Fruit fly (Drosophila melanogaster): Measurements from ENCODE around the gene Jhbp4.
A peak's percentile ranks its signal among the peaks of the same experiment; 100 is the strongest.

Gene Jhbp4

DNA sequence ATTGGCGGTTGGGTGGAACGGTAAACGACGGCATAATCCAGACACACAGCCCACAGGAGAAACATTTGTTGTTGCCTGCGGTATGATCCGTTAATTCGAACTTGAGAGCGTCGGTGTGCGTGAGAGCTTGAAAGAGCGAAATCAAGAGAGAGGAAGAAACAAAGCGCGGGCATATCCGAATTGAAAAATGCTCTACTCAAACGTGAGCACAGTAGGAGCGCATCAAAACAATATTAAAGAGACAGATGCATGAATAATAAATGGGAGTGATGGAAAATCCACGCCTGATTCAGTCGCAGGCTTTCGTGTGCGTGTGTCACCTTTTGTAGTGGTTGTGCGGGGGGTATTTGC, 8.0 kb downstream of the Jhbp4 start (continued):
- TF ChIP-seq CG10274 (GFP tag; optimal IDR thresholded peaks at IDR 0.05) (peak; percentile 88), CG13775 (GFP tag; optimal IDR thresholded peaks at IDR 0.05) (no peak), HLH3B (GFP tag; IDR thresholded peaks at IDR 0.05) (0 out of 2 replicates have a peak, but pooled peaks have one; percentile 18), Scr (GFP tag; IDR thresholded peaks at IDR 0.05; ENCODE audit: partially characterized antibody) (no peak), Myb (GFP tag; optimal IDR thresholded peaks at IDR 0.05) (peak; percentile 49), hkb (optimal IDR thresholded peaks at IDR 0.05) (no peak), hkb (GFP tag; IDR thresholded peaks at IDR 0.05) (0 out of 2 replicates have a peak, but pooled peaks have one; percentile 33), CG15269 (tag; optimal IDR thresholded peaks at IDR 0.05) (no peak), MBD-R2 (GFP tag; IDR thresholded peaks at IDR 0.05) (no peak), CG2199 (GFP tag; IDR thresholded peaks at IDR 0.05) (0 out of 3 replicates have a peak, but pooled peaks have one; percentile 44), Nf-YC (tag; optimal IDR thresholded peaks at IDR 0.05) (no peak), CG6689 (GFP tag; IDR thresholded peaks at IDR 0.05) (0 out of 2 replicates have a peak, but pooled peaks have one; percentile 7), repo (GFP tag; optimal IDR thresholded peaks at IDR 0.05) (peak; percentile 32), dysf (GFP tag; IDR thresholded peaks at IDR 0.05) (no peak), Hand (GFP tag; optimal IDR thresholded peaks at IDR 0.05) (no peak), ci (GFP tag; IDR thresholded peaks at IDR 0.05) (0 out of 3 replicates have a peak, but pooled peaks have one; percentile 34), Xrp1 (GFP tag; IDR thresholded peaks at IDR 0.05) (no peak), chm (GFP tag; IDR thresholded peaks at IDR 0.05) (no peak), CG3163 (GFP tag; optimal IDR thresholded peaks at IDR 0.05) (peak; percentile 75), Ptx1 (GFP tag; IDR thresholded peaks at IDR 0.05) (0 out of 2 replicates have a peak, but pooled peaks have one; percentile 6), CG10565 (GFP tag; optimal IDR thresholded peaks at IDR 0.05) (no peak), Med (GFP tag) (peak; percentile 78), CG10267 (tag; optimal IDR thresholded peaks at IDR 0.05) (no peak), CG14441 (GFP tag; IDR thresholded peaks at IDR 0.05) (no peak; the same call in 1 of the 2 replicates), scrt (GFP tag; optimal IDR thresholded peaks at IDR 0.05) (no peak), tgo (GFP tag; IDR thresholded peaks at IDR 0.05) (peak; percentile 13; the same call in 1 of the 3 replicates), CG11696 (GFP tag; IDR thresholded peaks at IDR 0.05) (0 out of 2 replicates have a peak, but pooled peaks have one; percentile 13), tio (GFP tag; optimal IDR thresholded peaks at IDR 0.05) (no peak), D19A (tag; optimal IDR thresholded peaks at IDR 0.05) (peak; percentile 99), vvl (GFP tag; IDR thresholded peaks at IDR 0.05) (peak; percentile 50; the same call in 1 of the 2 replicates), CG13287 (GFP tag; IDR thresholded peaks at IDR 0.05; ENCODE audit: partially characterized antibody) (peak; percentile 20; the same call in 1 of the 2 replicates), shn (GFP tag; optimal IDR thresholded peaks at IDR 0.05) (peak; percentile 3), Trl (optimal IDR thresholded peaks at IDR 0.05) (peak; percentile 69 to 70), Trl (GFP tag; optimal IDR thresholded peaks at IDR 0.05) (no peak), Chrac-16 (GFP tag; optimal IDR thresholded peaks at IDR 0.05) (peak; percentile 17), pan (optimal IDR thresholded peaks at IDR 0.05) (no peak), pan (GFP tag; optimal IDR thresholded peaks at IDR 0.05 in 1 of 2, IDR thresholded peaks at IDR 0.05 in 1 of 2) (peak in 1 of 2 experiments; percentile 36), hbn (GFP tag; IDR thresholded peaks at IDR 0.05; ENCODE audit: partially characterized antibody) (0 out of 2 replicates have a peak, but pooled peaks have one; percentile 12), chinmo (GFP tag; IDR thresholded peaks at IDR 0.05; ENCODE audit: partially characterized antibody) (0 out of 4 replicates have a peak, but pooled peaks have one; percentile 62), Drgx (GFP tag; IDR thresholded peaks at IDR 0.05) (peak; percentile 65), bowl (GFP tag; IDR thresholded peaks at IDR 0.05) (no peak), MTF-1 (GFP tag; optimal IDR thresholded peaks at IDR 0.05; ENCODE audit: borderline replicate concordance) (no peak), unc-4 (GFP tag; IDR thresholded peaks at IDR 0.05; ENCODE audit: partially characterized antibody) (no peak), sisA (GFP tag; IDR thresholded peaks at IDR 0.05) (peak; percentile 28; the same call in 1 of the 2 replicates), CG11695 (GFP tag; IDR thresholded peaks at IDR 0.05) (0 out of 3 replicates have a peak, but pooled peaks have one; percentile 37), CG12744 (GFP tag; optimal IDR thresholded peaks at IDR 0.05) (no peak), NfI (GFP tag; optimal IDR thresholded peaks at IDR 0.05) (peak; percentile 2)
